Worm (Caenorhabditis elegans) whole organism, L3 larva: Measurements from ENCODE around the gene Y116F11A.6.
A peak's percentile ranks its signal among the peaks of the same experiment; 100 is the strongest.

Experiments
- R02D3.7 ChIP-seq: fragments of 150-350 bp; optimal IDR thresholded peaks from 2 replicates; lab custom pipeline; 2014; ENCODE audit warnings: missing biosample characterization, missing genetic modification characterization
- aly-2 ChIP-seq: fragments of 150-350 bp; optimal IDR thresholded peaks from 2 replicates; lab custom pipeline; 2014; ENCODE audit warnings: missing biosample characterization, missing genetic modification characterization
- ama-1 ChIP-seq: fragments of 150-350 bp; optimal IDR thresholded peaks from 2 replicates; lab custom pipeline; 2018
- ceh-28 ChIP-seq: fragments of 150-350 bp; optimal IDR thresholded peaks from 2 replicates; lab custom pipeline; 2014; ENCODE audit warnings: missing biosample characterization, missing genetic modification reagents, missing genetic modification characterization
- ceh-9 ChIP-seq: sonication (generic microtip); optimal IDR thresholded peaks from 2 replicates; lab custom pipeline; 2018; ENCODE audit warnings: missing biosample characterization, missing genetic modification characterization
- egl-27 ChIP-seq: sonication (generic microtip); optimal IDR thresholded peaks from 4 replicates; lab custom pipeline; 2017; ENCODE audit warnings: missing biosample characterization, missing genetic modification reagents, missing genetic modification characterization
- egl-5 ChIP-seq: fragments of 150-350 bp; optimal IDR thresholded peaks from 2 replicates; lab custom pipeline; 2017; ENCODE audit warnings: missing biosample characterization, missing genetic modification reagents, missing genetic modification characterization, inconsistent platforms
- elt-1 ChIP-seq: fragments of 150-350 bp; optimal IDR thresholded peaks from 2 replicates; lab custom pipeline; 2014; ENCODE audit warnings: missing biosample characterization, missing genetic modification characterization
- elt-2 ChIP-seq: sonication (generic microtip); optimal IDR thresholded peaks from 2 replicates; lab custom pipeline; 2016; ENCODE audit warnings: missing genetic modification reagents, mild to moderate bottlenecking, missing genetic modification characterization, missing compliant biosample characterization
- eor-1 ChIP-seq, 2 experiments: fragments of 150-350 bp; optimal IDR thresholded peaks; 2 replicates each; lab custom pipeline; 2014 to 2018; ENCODE audit warnings: missing biosample characterization in 2 of 2, missing genetic modification characterization in 2 of 2
- fkh-10 ChIP-seq: sonication (generic microtip); optimal IDR thresholded peaks from 2 replicates; lab custom pipeline; 2017; ENCODE audit warnings: missing biosample characterization, missing genetic modification reagents, missing genetic modification characterization
- jun-1 ChIP-seq: fragments of 150-350 bp; optimal IDR thresholded peaks from 2 replicates; lab custom pipeline; 2014; ENCODE audit warnings: missing biosample characterization, missing genetic modification reagents, missing genetic modification characterization
- lin-15B ChIP-seq: fragments of 150-350 bp; optimal IDR thresholded peaks from 2 replicates; lab custom pipeline; 2014; ENCODE audit warnings: missing biosample characterization, missing genetic modification characterization
- lin-39 ChIP-seq: fragments of 150-350 bp; optimal IDR thresholded peaks from 2 replicates; lab custom pipeline; 2018; ENCODE audit warnings: missing biosample characterization, missing genetic modification reagents, missing genetic modification characterization
- lsy-12 ChIP-seq: sonication (generic microtip); optimal IDR thresholded peaks from 2 replicates; lab custom pipeline; 2016; ENCODE audit warnings: mild to moderate bottlenecking, missing genetic modification characterization, missing compliant biosample characterization
- nfya-1 ChIP-seq: sonication (generic microtip); optimal IDR thresholded peaks from 2 replicates; lab custom pipeline; 2017; ENCODE audit warnings: missing genetic modification characterization, mild to moderate bottlenecking, missing compliant biosample characterization, antibody characterized with exemption, moderate library complexity; ENCODE audit not compliant: insufficient read depth
- nhr-11 ChIP-seq: fragments of 150-350 bp; optimal IDR thresholded peaks from 2 replicates; lab custom pipeline; 2014; ENCODE audit warnings: missing biosample characterization, missing genetic modification characterization
- nhr-28 ChIP-seq: fragments of 150-350 bp; optimal IDR thresholded peaks from 2 replicates; lab custom pipeline; 2014; ENCODE audit warnings: missing biosample characterization, missing genetic modification characterization
- nhr-43 ChIP-seq: sonication (generic microtip); optimal IDR thresholded peaks from 2 replicates; lab custom pipeline; 2016; ENCODE audit warnings: mild to moderate bottlenecking, missing genetic modification characterization, missing compliant biosample characterization; ENCODE audit not compliant: poor library complexity, severe bottlenecking
- nhr-67 ChIP-seq: fragments of 150-350 bp; optimal IDR thresholded peaks from 2 replicates; lab custom pipeline; 2014; ENCODE audit warnings: missing biosample characterization, missing genetic modification characterization
- nhr-76 ChIP-seq: fragments of 150-350 bp; sonication (generic microtip); optimal IDR thresholded peaks from 5 replicates; lab custom pipeline; 2014; ENCODE audit warnings: missing biosample characterization, missing genetic modification characterization
- pha-4 ChIP-seq: fragments of 150-350 bp; optimal IDR thresholded peaks from 2 replicates; lab custom pipeline; 2014; ENCODE audit warnings: missing biosample characterization, missing genetic modification reagents, missing genetic modification characterization
- pqm-1 ChIP-seq: fragments of 150-350 bp; optimal IDR thresholded peaks from 2 replicates; lab custom pipeline; 2017; ENCODE audit warnings: missing biosample characterization, missing genetic modification characterization, inconsistent platforms
- sea-2 ChIP-seq: fragments of 150-350 bp; sonication (generic microtip); optimal IDR thresholded peaks from 4 replicates; lab custom pipeline; 2014; ENCODE audit warnings: missing biosample characterization, missing genetic modification reagents, missing genetic modification characterization
- skn-1 ChIP-seq: fragments of 150-350 bp; optimal IDR thresholded peaks from 2 replicates; lab custom pipeline; 2014; ENCODE audit warnings: missing biosample characterization, missing genetic modification characterization
- snpc-4 ChIP-seq: fragments of 150-350 bp; optimal IDR thresholded peaks from 2 replicates; lab custom pipeline; 2014; ENCODE audit warnings: missing biosample characterization, missing genetic modification characterization
- tbx-2 ChIP-seq: sonication (generic microtip); optimal IDR thresholded peaks from 2 replicates; lab custom pipeline; 2016; ENCODE audit warnings: mild to moderate bottlenecking, missing genetic modification characterization, missing compliant biosample characterization
- unc-39 ChIP-seq: sonication (generic microtip); optimal IDR thresholded peaks from 4 replicates; lab custom pipeline; 2017; ENCODE audit warnings: missing biosample characterization, missing genetic modification characterization
- unc-62 ChIP-seq: fragments of 150-350 bp; sonication (generic microtip); optimal IDR thresholded peaks from 4 replicates; lab custom pipeline; 2014; ENCODE audit warnings: missing biosample characterization, missing genetic modification reagents, missing genetic modification characterization
- zag-1 ChIP-seq: fragments of 150-350 bp; optimal IDR thresholded peaks from 2 replicates; lab custom pipeline; 2014; ENCODE audit warnings: missing biosample characterization, missing genetic modification characterization
- ztf-11 ChIP-seq: fragments of 150-350 bp; optimal IDR thresholded peaks from 2 replicates; lab custom pipeline; 2014; ENCODE audit warnings: missing biosample characterization, missing genetic modification characterization

Y116F11A.6 gene

ce11 chrV:19755260-19755659 lies 35.9 kb downstream of the Y116F11A.6 start, which contains the start of gene clec-50:
Gene clec-50, minus strand, starts transcription at chrV:19755368.
- TF ChIP-seq nhr-67 (tag; lab: Kevin White, UChicago) (no peak), elt-2 (tag; lab: Kevin White, UChicago) (peak; percentile 86), lin-15B (tag; lab: Kevin White, UChicago) (no peak), pqm-1 (tag; lab: Kevin White, UChicago) (peak; percentile 82), ceh-9 (tag; lab: Kevin White, UChicago) (no peak)

ce11 chrV:19756253-19756652 lies 36.9 kb downstream of the Y116F11A.6 start, which contains the start of gene W04E12.9:
Gene W04E12.9, plus strand, starts transcription at chrV:19756553.
- no peak for TF ChIP-seq ceh-28 (tag; lab: Kevin White, UChicago)
- no peak for TF ChIP-seq unc-39
- TF ChIP-seq nhr-11 (tag; lab: Kevin White, UChicago), result no peak
- no peak for TF ChIP-seq egl-27 (tag; lab: Kevin White, UChicago)
- TF ChIP-seq pha-4 (tag; lab: Kevin White, UChicago), result no peak
- no peak for TF ChIP-seq lin-39
- TF ChIP-seq egl-5, result no peak
- no peak for TF ChIP-seq nhr-28 (tag; lab: Kevin White, UChicago)
- no peak for TF ChIP-seq nhr-76 (tag; lab: Kevin White, UChicago)
- no peak for TF ChIP-seq pqm-1 (tag; lab: Kevin White, UChicago)
- no peak for TF ChIP-seq R02D3.7
- no peak for TF ChIP-seq snpc-4 (tag; lab: Kevin White, UChicago)
- no peak for TF ChIP-seq ztf-11
- no peak for TF ChIP-seq ceh-9 (tag; lab: Kevin White, UChicago)
- no peak for TF ChIP-seq ama-1
- TF ChIP-seq lsy-12 (tag; lab: Kevin White, UChicago), result no peak
- no peak for TF ChIP-seq aly-2 (tag; lab: Kevin White, UChicago)
- TF ChIP-seq zag-1 (tag; lab: Kevin White, UChicago), result no peak

ce11 chrV:19759282-19759681 lies 39.9 kb downstream of the Y116F11A.6 start:
- TF ChIP-seq ceh-9 (tag; lab: Kevin White, UChicago), result no peak
- no peak for TF ChIP-seq pha-4 (tag; lab: Kevin White, UChicago)
- no peak for TF ChIP-seq nhr-43 (tag; lab: Kevin White, UChicago)

- TF ChIP-seq unc-62 (GFP tag; lab: Kevin White, UChicago) (no peak), tbx-2 (no peak), lsy-12 (tag; lab: Kevin White, UChicago) (no peak)
Measured at ce11 chrV:19760751-19761150, 41.4 kb downstream of the Y116F11A.6 start, which contains the start of gene M162.5. Gene M162.5, plus strand, starts transcription at chrV:19761051.

- TF ChIP-seq nfya-1 (tag; lab: Kevin White, UChicago) (peak; percentile 62), sea-2 (GFP tag; lab: Kevin White, UChicago) (no peak)
Measured at ce11 chrV:19767719-19768118, 48.4 kb downstream of the Y116F11A.6 start.

- TF ChIP-seq jun-1 (tag; lab: Kevin White, UChicago) (no peak), lin-15B (tag; lab: Kevin White, UChicago) (no peak), skn-1 (tag; lab: Kevin White, UChicago) (no peak), egl-5 (no peak), sea-2 (GFP tag; lab: Kevin White, UChicago) (no peak), lin-39 (no peak), elt-2 (tag; lab: Kevin White, UChicago) (no peak), eor-1 (tag; optimal IDR thresholded peaks at IDR 0.05; lab: Kevin White, UChicago) (no peak), nfya-1 (tag; lab: Kevin White, UChicago) (no peak), elt-1 (tag; lab: Kevin White, UChicago) (no peak), fkh-10 (GFP tag; lab: Kevin White, UChicago) (no peak), ztf-11 (no peak)
Measured at ce11 chrV:19771660-19772059, 52.3 kb downstream of the Y116F11A.6 start, which contains the start of gene M162.15. Gene M162.15, minus strand, starts transcription at chrV:19771760.
